Worm (Caenorhabditis elegans): ENCODE results near the gene F28F8.7.

Gene F28F8.7

DNA sequence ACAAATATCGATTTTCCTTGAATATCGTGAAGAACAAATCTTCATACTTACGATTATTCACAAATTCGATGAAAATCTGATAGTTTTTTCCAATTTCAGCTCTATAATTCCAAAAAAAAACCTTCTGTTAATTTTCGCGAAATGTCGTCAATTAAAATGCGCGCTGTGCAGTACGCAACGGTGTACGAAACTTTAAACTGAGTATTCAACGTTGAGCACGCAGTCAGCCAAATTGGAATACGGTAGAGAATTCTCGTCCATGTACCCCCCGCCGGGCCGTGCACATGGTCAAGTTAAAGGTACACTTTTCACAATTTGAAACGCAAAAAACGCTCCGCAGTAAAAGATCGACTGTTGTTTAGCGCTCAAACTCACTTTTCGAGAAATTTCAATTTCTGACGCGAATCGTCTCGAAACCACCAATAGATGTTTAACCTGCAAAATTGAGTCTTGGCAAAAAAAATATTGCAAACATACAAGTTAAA lies at the start of gene F28F8.7:
F28F8.7 (minus strand) TSS at position 435 of the 485 bp plus-strand sequence.
- TF ChIP-seq dve-1 (tag; optimal IDR thresholded peaks at IDR 0.05; ENCODE audit: insufficient read depth) (peak; percentile 74), lin-29 (GFP tag; IDR thresholded peaks at IDR 0.05) (peak; percentile 63; the same call in 1 of the 2 replicates), lin-38 (GFP tag; IDR thresholded peaks at IDR 0.05) (peak; percentile 92), hlh-30 (tag; optimal IDR thresholded peaks at IDR 0.05; ENCODE audit: insufficient read depth) (peak; percentile 26), D1046.2 (GFP tag; IDR thresholded peaks at IDR 0.05) (peak; percentile 93), dpl-1 (GFP tag; optimal IDR thresholded peaks at IDR 0.05) (peak; percentile 57), dmd-9 (GFP tag; IDR thresholded peaks at IDR 0.05) (peak; percentile 88), madf-9 (GFP tag; conservative IDR thresholded peaks at IDR 0.05) (peak; percentile 30; the same call in 1 of the 2 replicates), hlh-11 (tag; optimal IDR thresholded peaks at IDR 0.05) (peak; percentile 74), zfp-3 (GFP tag; conservative IDR thresholded peaks at IDR 0.05) (peak; percentile 91), T26A8.4 (GFP tag; IDR thresholded peaks at IDR 0.05) (peak; percentile 85), ZK337.2 (GFP tag; IDR thresholded peaks at IDR 0.05) (0 out of 2 replicates have a peak, but pooled peaks have one; percentile 28), lsy-2 (tag; optimal IDR thresholded peaks at IDR 0.05) (peak; percentile 85 to 95), ctbp-1 (GFP tag; IDR thresholded peaks at IDR 0.05) (peak; percentile 69; the same call in 1 of the 2 replicates), nhr-102 (tag; optimal IDR thresholded peaks at IDR 0.05) (peak; percentile 79), duxl-1 (tag; optimal IDR thresholded peaks at IDR 0.05; ENCODE audit: poor library complexity) (peak; percentile 43), zfp-2 (tag; optimal IDR thresholded peaks at IDR 0.05) (peak; percentile 63), spr-3 (GFP tag; optimal IDR thresholded peaks at IDR 0.05) (peak; percentile 25), Y75B8A.6 (GFP tag; IDR thresholded peaks at IDR 0.05) (0 out of 2 replicates have a peak, but pooled peaks have one; percentile 14), mes-2 (tag; optimal IDR thresholded peaks at IDR 0.05; ENCODE audit: poor library complexity, severe bottlenecking) (peak; percentile 89), nhr-11 (tag; optimal IDR thresholded peaks at IDR 0.05) (peak; percentile 2), rbr-2 (tag; optimal IDR thresholded peaks at IDR 0.05) (peak; percentile 85), dmd-6 (GFP tag; IDR thresholded peaks at IDR 0.05) (peak; percentile 87), spr-1 (tag; optimal IDR thresholded peaks at IDR 0.05) (peak; percentile 20), tra-1 (GFP tag; IDR thresholded peaks at IDR 0.05) (peak; percentile 50; the same call in 1 of the 2 replicates), F10B5.3 (tag; optimal IDR thresholded peaks at IDR 0.05) (peak; percentile 12), hif-1 (tag; optimal IDR thresholded peaks at IDR 0.05) (peak in 1 of 2 experiments; percentile 17), mxl-3 (GFP tag; optimal IDR thresholded peaks at IDR 0.05) (peak; percentile 69), madf-5 (GFP tag; IDR thresholded peaks at IDR 0.05) (0 out of 4 replicates have a peak, but pooled peaks of 1 of the 2 experiments have one; percentile 42), nhr-28 (tag; optimal IDR thresholded peaks at IDR 0.05) (peak; percentile 55), php-3 (GFP tag; IDR thresholded peaks at IDR 0.05) (peak; percentile 57; the same call in 1 of the 2 replicates), mdt-29 (GFP tag; IDR thresholded peaks at IDR 0.05) (peak; percentile 82), ceh-20 (GFP tag; IDR thresholded peaks at IDR 0.05) (peak; percentile 85), Y48G9A.11 (GFP tag; IDR thresholded peaks at IDR 0.05) (peak; percentile 86), vab-7 (GFP tag; IDR thresholded peaks at IDR 0.05) (0 out of 2 replicates have a peak, but pooled peaks have one; percentile 44), hmg-1.1 (GFP tag; IDR thresholded peaks at IDR 0.05) (peak; percentile 58; the same call in 1 of the 2 replicates), unc-130 (GFP tag; optimal IDR thresholded peaks at IDR 0.05) (peak; percentile 74), aha-1 (tag) (peak; percentile 16), ceh-44 (GFP tag; IDR thresholded peaks at IDR 0.05) (peak; percentile 61; the same call in 1 of the 2 replicates), nhr-77 (tag; optimal IDR thresholded peaks at IDR 0.05) (peak; percentile 43), nhr-42 (GFP tag; IDR thresholded peaks at IDR 0.05) (peak; percentile 94), F37D6.2 (tag; optimal IDR thresholded peaks at IDR 0.05) (peak; percentile 96), nhr-48 (tag; optimal IDR thresholded peaks at IDR 0.05) (peak; percentile 47), mdl-1 (tag; optimal IDR thresholded peaks at IDR 0.05) (peak in 1 of 2 experiments; percentile 16)
